Worm (Caenorhabditis elegans): ENCODE data around the gene M60.6.
A peak's percentile ranks its signal among the peaks of the same experiment; 100 is the strongest.

M60.6 gene

DNA sequence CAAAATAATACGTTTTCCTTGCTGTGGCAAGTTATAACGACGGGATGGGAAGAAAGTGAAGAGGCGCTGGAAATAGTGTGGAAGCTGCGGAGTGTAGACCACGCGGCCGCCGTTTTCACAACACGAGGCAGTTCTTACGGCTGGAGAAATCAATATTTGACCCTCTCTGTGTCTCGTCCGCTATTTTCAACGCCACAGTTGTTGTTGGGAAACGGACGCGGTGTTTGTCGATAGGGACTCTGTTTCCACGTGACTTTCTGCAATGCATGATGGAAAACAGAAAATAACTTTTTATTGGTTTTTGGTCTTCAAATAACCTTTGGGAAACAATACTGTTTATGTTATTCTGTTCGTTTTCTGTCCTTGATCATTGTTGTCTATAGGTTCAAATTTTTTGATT is 20.4 kb downstream of the M60.6 start, which contains the start of gene K02A6.3 (continued):
- TF ChIP-seq ceh-2 (tag; optimal IDR thresholded peaks at IDR 0.05) (no peak), unc-42 (tag; optimal IDR thresholded peaks at IDR 0.05) (peak; percentile 60), pqm-1 (tag; optimal IDR thresholded peaks at IDR 0.05) (no peak), ceh-48 (tag; optimal IDR thresholded peaks at IDR 0.05) (peak; percentile 82), rnt-1 (tag; optimal IDR thresholded peaks at IDR 0.05) (peak; percentile 69), hlh-8 (tag; optimal IDR thresholded peaks at IDR 0.05) (peak; percentile 9)

DNA sequence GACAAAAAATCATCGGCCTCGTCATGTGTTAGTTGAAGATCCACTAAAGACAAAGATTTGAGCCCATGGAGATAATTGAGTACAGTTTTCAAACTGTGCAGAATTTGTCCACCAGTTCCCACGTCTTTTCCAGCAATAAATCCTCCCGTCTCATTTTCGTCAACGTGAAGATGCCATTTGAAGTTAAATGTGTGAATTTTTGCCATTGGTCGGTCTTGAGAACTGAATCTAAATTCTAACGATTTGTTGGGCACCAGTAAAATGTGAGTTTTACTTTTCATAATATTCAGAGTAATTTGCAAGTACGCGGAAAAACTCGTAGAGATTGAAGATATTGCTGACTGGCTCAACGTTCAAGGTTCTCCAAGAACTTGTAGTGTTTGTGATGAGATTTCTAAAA is 21.7 kb downstream of the M60.6 start:
- TF ChIP-seq syd-9 (tag; optimal IDR thresholded peaks at IDR 0.05) = no peak
- no peak for TF ChIP-seq lin-11 (tag; optimal IDR thresholded peaks at IDR 0.05)
- no peak for TF ChIP-seq Y22D7AL.16 (tag; optimal IDR thresholded peaks at IDR 0.05)
- TF ChIP-seq hlh-15 (tag; optimal IDR thresholded peaks at IDR 0.05) = no peak
- no peak for TF ChIP-seq ceh-30 (tag; optimal IDR thresholded peaks at IDR 0.05)
- no peak for TF ChIP-seq C08G9.2 (tag; optimal IDR thresholded peaks at IDR 0.05)
- no peak for TF ChIP-seq eyg-1 (tag; optimal IDR thresholded peaks at IDR 0.05)
- no peak for TF ChIP-seq hlh-13 (GFP tag; optimal IDR thresholded peaks at IDR 0.05)
- TF ChIP-seq mec-3 (tag; optimal IDR thresholded peaks at IDR 0.05; ENCODE audit: borderline replicate concordance) = no peak
- TF ChIP-seq elt-4 (tag; optimal IDR thresholded peaks at IDR 0.05) = no peak
- no peak for TF ChIP-seq gmeb-2 (tag; optimal IDR thresholded peaks at IDR 0.05)
- no peak for TF ChIP-seq T23F11.4 (GFP tag; optimal IDR thresholded peaks at IDR 0.05)
- TF ChIP-seq nhr-11 (tag; optimal IDR thresholded peaks at IDR 0.05) = no peak

DNA sequence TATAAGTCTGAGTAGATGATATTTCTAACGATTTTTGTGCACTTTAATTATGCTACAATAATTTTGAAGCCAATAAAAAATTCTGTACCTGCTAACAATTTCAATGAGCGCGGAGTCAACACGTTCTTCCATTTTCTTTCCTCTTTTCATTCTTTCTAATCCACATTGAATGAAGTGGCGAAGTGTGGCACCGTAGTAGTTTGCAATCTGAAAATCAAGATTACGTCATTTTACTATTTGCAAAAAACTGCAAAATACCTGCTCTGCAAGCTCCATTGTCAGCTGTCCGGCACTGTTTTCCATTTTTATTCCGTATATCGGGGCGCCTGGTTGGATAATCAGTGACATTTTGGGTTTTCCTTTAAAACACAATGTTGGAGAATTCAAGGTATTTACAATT is 23.0 kb downstream of the M60.6 start:
- TF ChIP-seq pat-9 (tag; optimal IDR thresholded peaks at IDR 0.05) = no peak
- no peak for TF ChIP-seq K09A11.1 (tag; optimal IDR thresholded peaks at IDR 0.05; ENCODE audit: insufficient read depth)
- TF ChIP-seq nfya-1 (tag; optimal IDR thresholded peaks at IDR 0.05) = no peak
- TF ChIP-seq ceh-31 (tag; optimal IDR thresholded peaks at IDR 0.05) = no peak
- TF ChIP-seq unc-42 (tag; optimal IDR thresholded peaks at IDR 0.05) = no peak
- no peak for TF ChIP-seq hlh-30 (tag; optimal IDR thresholded peaks at IDR 0.05; ENCODE audit: insufficient read depth)
- no peak for TF ChIP-seq ceh-18 (tag; optimal IDR thresholded peaks at IDR 0.05)
- no peak for TF ChIP-seq pha-2 (tag; optimal IDR thresholded peaks at IDR 0.05)
- TF ChIP-seq unc-3 (GFP tag; conservative IDR thresholded peaks at IDR 0.05) = no peak
- no peak for TF ChIP-seq unc-3 (tag; optimal IDR thresholded peaks at IDR 0.05)
- TF ChIP-seq tbx-2 (tag; optimal IDR thresholded peaks at IDR 0.05) = no peak
- no peak for TF ChIP-seq sdc-2 (tag; optimal IDR thresholded peaks at IDR 0.05)
- TF ChIP-seq ceh-34 (tag; optimal IDR thresholded peaks at IDR 0.05) = no peak
- TF ChIP-seq lim-6 (tag; optimal IDR thresholded peaks at IDR 0.05) = no peak
- TF ChIP-seq dmd-4 (tag; optimal IDR thresholded peaks at IDR 0.05; ENCODE audit: borderline replicate concordance) = no peak
- no peak for TF ChIP-seq syd-9 (tag; optimal IDR thresholded peaks at IDR 0.05)
- no peak for TF ChIP-seq pha-4 (tag; optimal IDR thresholded peaks at IDR 0.05)
- no peak for TF ChIP-seq hlh-6 (tag; optimal IDR thresholded peaks at IDR 0.05)
- TF ChIP-seq tbx-7 (tag; optimal IDR thresholded peaks at IDR 0.05) = no peak

DNA sequence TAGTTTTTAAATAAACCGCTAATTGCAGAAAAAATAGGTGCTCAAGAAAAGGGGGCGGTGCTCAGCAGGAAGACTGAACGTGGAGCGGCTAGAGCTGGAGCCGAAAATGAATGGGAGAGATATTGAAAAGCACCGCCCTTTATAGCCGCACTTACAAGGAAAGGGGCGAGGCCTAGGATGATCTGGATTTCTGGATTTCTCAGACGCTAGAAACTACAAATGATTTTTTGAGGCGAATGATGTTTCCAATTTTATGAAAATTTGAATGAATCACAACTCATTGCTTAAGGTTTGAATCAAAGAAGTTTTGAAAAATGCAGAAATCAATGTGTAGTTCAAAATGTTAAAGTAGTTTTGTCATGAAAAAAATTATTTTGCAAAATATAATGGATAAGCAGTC is 27.3 kb downstream of the M60.6 start, which contains the start of gene K02A6.2:
TSS of gene K02A6.2 (minus strand) at position 101 of the 400 bp plus-strand sequence.
- TF ChIP-seq rnt-1 (tag; optimal IDR thresholded peaks at IDR 0.05) (no peak), npax-4 (tag; optimal IDR thresholded peaks at IDR 0.05) (no peak), pqm-1 (tag; optimal IDR thresholded peaks at IDR 0.05) (no peak), ceh-48 (tag; optimal IDR thresholded peaks at IDR 0.05) (no peak), T23F11.4 (GFP tag; optimal IDR thresholded peaks at IDR 0.05) (no peak), unc-42 (tag; optimal IDR thresholded peaks at IDR 0.05) (no peak), hlh-8 (tag; optimal IDR thresholded peaks at IDR 0.05) (no peak), K09A11.1 (tag; optimal IDR thresholded peaks at IDR 0.05; ENCODE audit: insufficient read depth) (no peak)
